Worm (Caenorhabditis elegans) whole organism, L1 larva: ENCODE data around the gene Y49F6B.9.

Experiments
- C16A3.4 ChIP-seq: fragments of 150-350 bp; optimal IDR thresholded peaks from 2 replicates; lab custom pipeline; 2014; ENCODE audit warnings: missing biosample characterization, missing genetic modification characterization
- C34B4.2 ChIP-seq: sonication (generic microtip); optimal IDR thresholded peaks from 2 replicates; lab custom pipeline; 2017; ENCODE audit warnings: mild to moderate bottlenecking, missing genetic modification characterization, missing compliant biosample characterization
- F16B12.6 ChIP-seq: fragments of 150-350 bp; optimal IDR thresholded peaks from 2 replicates; lab custom pipeline; 2014; ENCODE audit warnings: missing biosample characterization, missing genetic modification characterization
- alr-1 ChIP-seq: fragments of 200-800 bp; sonication (Bioruptor generic); optimal IDR thresholded peaks from 2 replicates; lab custom pipeline; 2018; ENCODE audit warnings: borderline replicate concordance, mild to moderate bottlenecking, missing genetic modification characterization, missing compliant biosample characterization
- aly-2 ChIP-seq: fragments of 150-350 bp; optimal IDR thresholded peaks from 2 replicates; lab custom pipeline; 2014; ENCODE audit warnings: missing biosample characterization, missing genetic modification characterization
- ceh-8 ChIP-seq: fragments of 200-800 bp; sonication (Bioruptor generic); optimal IDR thresholded peaks from 2 replicates; lab custom pipeline; 2018; ENCODE audit warnings: mild to moderate bottlenecking, missing genetic modification characterization, moderate library complexity, missing compliant biosample characterization
- ceh-90 ChIP-seq: sonication (generic microtip); optimal IDR thresholded peaks from 2 replicates; lab custom pipeline; 2016; ENCODE audit warnings: missing genetic modification characterization, missing compliant biosample characterization
- ces-1 ChIP-seq: fragments of 150-350 bp; optimal IDR thresholded peaks from 2 replicates; lab custom pipeline; 2014; ENCODE audit warnings: missing biosample characterization, missing genetic modification reagents, missing genetic modification characterization
- efl-1 ChIP-seq, 4 experiments: fragments of 150-350 bp; optimal IDR thresholded peaks in 3 of 4; peaks in 1 of 4; 1 replicate in 1 of 4; 2 replicates in 3 of 4; lab custom pipeline; 2014; ENCODE audit warnings: missing biosample characterization in 2 of 4, missing genetic modification characterization in 2 of 4, missing genetic modification reagents in 2 of 4
- egl-13 ChIP-seq: sonication (generic microtip); optimal IDR thresholded peaks from 2 replicates; lab custom pipeline; 2016; ENCODE audit warnings: missing genotype, missing genetic modification reagents, missing genetic modification characterization, missing compliant biosample characterization
- elt-3 ChIP-seq, 6 experiments: fragments of 150-350 bp in 1 of 6; sonication (generic microtip); optimal IDR thresholded peaks; 2 replicates each; lab custom pipeline; 2017 to 2018; ENCODE audit warnings: missing biosample characterization in 6 of 6, missing genetic modification characterization in 6 of 6, inconsistent platforms in 1 of 6
- fkh-10 ChIP-seq: sonication (generic microtip); optimal IDR thresholded peaks from 2 replicates; lab custom pipeline; 2017; ENCODE audit warnings: missing biosample characterization, missing genetic modification reagents, missing genetic modification characterization
- grh-1 ChIP-seq: fragments of 200-800 bp; sonication (Bioruptor generic); IDR thresholded peaks from 2 replicates; pipeline ENCODE4 v1.3.6; 2022; ENCODE audit warnings: missing genetic modification reagents, missing genetic modification characterization, missing compliant biosample characterization
- jun-1 ChIP-seq: fragments of 150-350 bp; optimal IDR thresholded peaks from 2 replicates; lab custom pipeline; 2014; ENCODE audit warnings: missing biosample characterization, missing genetic modification reagents, missing genetic modification characterization
- lin-13 ChIP-seq: fragments of 150-350 bp; optimal IDR thresholded peaks from 2 replicates; lab custom pipeline; 2014; ENCODE audit warnings: missing biosample characterization, missing genetic modification reagents, missing genetic modification characterization
- lin-15B ChIP-seq: fragments of 150-350 bp; sonication (generic microtip); optimal IDR thresholded peaks from 3 replicates; lab custom pipeline; 2014; ENCODE audit warnings: missing biosample characterization, missing genetic modification characterization
- lin-35 ChIP-seq, 2 experiments: fragments of 150-350 bp; optimal IDR thresholded peaks; 2 replicates each; lab custom pipeline; 2014; ENCODE audit warnings: missing biosample characterization in 2 of 2, missing genetic modification characterization in 2 of 2, missing genetic modification reagents in 2 of 2
- mab-9 ChIP-seq: fragments of 200-800 bp; sonication (Bioruptor generic); IDR thresholded peaks from 2 replicates; pipeline ENCODE4 v1.3.6; 2022; ENCODE audit warnings: missing genetic modification reagents, missing genetic modification characterization, missing compliant biosample characterization
- mdl-1 ChIP-seq, 2 experiments: fragments of 150-350 bp; optimal IDR thresholded peaks; 2 replicates each; lab custom pipeline; 2014 to 2017; ENCODE audit warnings: missing biosample characterization in 2 of 2, missing genetic modification characterization in 2 of 2, inconsistent platforms in 1 of 2
- mep-1 ChIP-seq: fragments of 150-350 bp; optimal IDR thresholded peaks from 2 replicates; lab custom pipeline; 2014; ENCODE audit warnings: missing biosample characterization, missing genetic modification characterization
- nhr-20 ChIP-seq: sonication (generic microtip); optimal IDR thresholded peaks from 2 replicates; lab custom pipeline; 2016; ENCODE audit warnings: mild to moderate bottlenecking, missing genetic modification characterization, missing compliant biosample characterization
- nhr-237 ChIP-seq: fragments of 150-350 bp; optimal IDR thresholded peaks from 2 replicates; lab custom pipeline; 2014; ENCODE audit warnings: missing biosample characterization, missing genetic modification characterization
- nhr-90 ChIP-seq: sonication (generic microtip); optimal IDR thresholded peaks from 2 replicates; lab custom pipeline; 2016; ENCODE audit warnings: mild to moderate bottlenecking, missing genetic modification characterization, missing compliant biosample characterization; ENCODE audit not compliant: poor library complexity
- pag-3 ChIP-seq: sonication (generic microtip); optimal IDR thresholded peaks from 2 replicates; lab custom pipeline; 2017; ENCODE audit warnings: missing genetic modification characterization, mild to moderate bottlenecking, missing compliant biosample characterization, antibody characterized with exemption, borderline replicate concordance; ENCODE audit not compliant: insufficient read depth
- pax-3 ChIP-seq: fragments of 200-800 bp; sonication (Bioruptor generic); optimal IDR thresholded peaks from 2 replicates; lab custom pipeline; 2018; ENCODE audit warnings: mild to moderate bottlenecking, missing genetic modification characterization, moderate library complexity, missing compliant biosample characterization
- pqm-1 ChIP-seq: sonication (generic microtip); optimal IDR thresholded peaks from 3 replicates; lab custom pipeline; 2017; ENCODE audit warnings: missing biosample characterization, missing genetic modification characterization
- sptf-1 ChIP-seq: fragments of 150-350 bp; optimal IDR thresholded peaks from 2 replicates; lab custom pipeline; 2014; ENCODE audit warnings: missing biosample characterization, missing genetic modification characterization
- swsn-7 ChIP-seq: sonication (generic microtip); optimal IDR thresholded peaks from 2 replicates; lab custom pipeline; 2016; ENCODE audit warnings: missing genetic modification characterization, missing compliant biosample characterization
- unc-30 ChIP-seq: sonication (generic microtip); optimal IDR thresholded peaks from 2 replicates; lab custom pipeline; 2017; ENCODE audit warnings: missing biosample characterization, missing genetic modification characterization
- unc-62 ChIP-seq: fragments of 150-350 bp; optimal IDR thresholded peaks from 2 replicates; lab custom pipeline; 2014; ENCODE audit warnings: missing biosample characterization, missing genetic modification reagents, missing genetic modification characterization
- unc-86 ChIP-seq: sonication (generic microtip); optimal IDR thresholded peaks from 2 replicates; lab custom pipeline; 2016; ENCODE audit warnings: missing genetic modification characterization, missing compliant biosample characterization
- zag-1 ChIP-seq: fragments of 150-350 bp; optimal IDR thresholded peaks from 2 replicates; lab custom pipeline; 2014; ENCODE audit warnings: missing biosample characterization, missing genetic modification characterization
- ztf-11 ChIP-seq, 2 experiments: sonication (generic microtip); optimal IDR thresholded peaks; 2 replicates each; lab custom pipeline; 2016 to 2017; ENCODE audit warnings: missing genetic modification characterization in 2 of 2, missing biosample characterization in 1 of 2, missing compliant biosample characterization in 1 of 2

The Y49F6B.9 gene

DNA sequence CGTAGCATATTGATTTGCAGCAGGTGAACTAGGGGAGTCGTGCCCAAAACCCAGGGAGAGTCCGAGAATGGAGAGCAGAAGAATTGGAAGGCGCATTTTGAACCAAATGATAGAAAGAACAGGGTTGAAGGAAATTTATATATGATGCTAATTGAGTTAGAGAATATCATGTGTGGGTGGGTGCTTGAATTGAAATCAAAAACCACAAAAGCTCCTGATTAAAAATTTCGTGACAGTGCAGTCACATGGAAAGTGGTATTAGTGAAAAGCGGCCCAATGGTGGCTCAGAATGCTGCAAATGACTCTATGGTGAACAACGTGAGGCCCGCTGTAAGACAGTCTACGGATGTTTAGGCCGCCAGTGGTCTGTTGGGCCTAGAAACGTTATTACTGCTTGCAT lies 37.6 kb downstream of the Y49F6B.9 start, which contains the start of gene C16C8.8:
TSS of gene C16C8.8 (minus strand) at position 101 of the 400 bp plus-strand sequence.
- TF ChIP-seq swsn-7 (tag; lab: Kevin White, UChicago): no peak
- no peak for TF ChIP-seq lin-35 (GFP tag; optimal IDR thresholded peaks at IDR 0.05; lab: Kevin White, UChicago)
- no peak for TF ChIP-seq sptf-1 (tag; lab: Kevin White, UChicago)
- no peak for TF ChIP-seq jun-1 (tag; lab: Kevin White, UChicago)
- TF ChIP-seq efl-1 (optimal IDR thresholded peaks at IDR 0.05; lab: Kevin White, UChicago): no peak
- no peak for TF ChIP-seq efl-1 (GFP tag; optimal IDR thresholded peaks at IDR 0.05 in 1 of 2; lab: Kevin White, UChicago)

DNA sequence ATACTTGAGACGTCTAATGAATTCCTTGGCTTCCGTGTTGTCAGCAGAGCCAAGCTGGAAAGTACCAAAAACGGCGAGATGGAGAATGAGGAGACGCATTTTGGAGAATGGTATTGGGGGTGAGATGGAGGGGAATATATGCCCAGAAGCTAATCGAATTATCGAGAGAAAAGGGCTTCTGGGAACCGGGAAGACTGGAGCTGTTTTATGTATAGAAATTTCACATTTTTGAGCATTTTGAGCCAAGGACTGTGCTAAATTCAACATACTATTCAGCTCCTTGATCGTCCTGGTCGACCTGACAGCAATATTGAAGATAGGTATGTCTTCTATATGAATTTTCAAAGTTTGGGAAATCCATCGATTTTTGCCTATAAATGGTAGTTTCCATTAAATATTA lies 39.1 kb downstream of the Y49F6B.9 start, which contains the start of gene C16C8.7:
TSS of gene C16C8.7 (minus strand) at position 101 of the 400 bp plus-strand sequence.
- TF ChIP-seq elt-3 (tag; optimal IDR thresholded peaks at IDR 0.05; lab: Kevin White, UChicago) (no peak), aly-2 (tag; lab: Kevin White, UChicago) (no peak), zag-1 (tag; lab: Kevin White, UChicago) (no peak), pag-3 (tag; lab: Kevin White, UChicago) (no peak), nhr-237 (tag; lab: Kevin White, UChicago) (no peak), fkh-10 (GFP tag; lab: Kevin White, UChicago) (no peak), mab-9 (GFP tag; lab: Robert Waterston, UW) (no peak)

DNA sequence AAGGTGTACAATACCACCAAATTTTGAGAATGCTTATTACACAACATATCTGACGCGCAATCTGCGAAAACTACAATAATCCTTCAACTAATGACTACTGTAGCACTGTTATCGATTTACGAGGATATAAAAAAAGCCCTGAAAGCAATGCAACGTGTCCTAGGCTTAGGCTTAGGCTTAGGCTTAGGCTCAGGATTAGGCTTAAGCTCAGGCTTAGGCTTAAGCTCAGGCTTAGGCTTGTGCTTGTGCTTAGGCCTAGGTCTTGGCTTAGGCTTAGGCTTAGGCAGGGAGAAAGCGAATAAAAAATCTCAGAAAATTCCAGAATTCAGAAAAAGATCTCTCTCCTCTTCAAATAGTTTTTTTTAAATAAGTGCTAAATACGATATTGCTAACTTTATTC lies 40.0 kb downstream of the Y49F6B.9 start:
- TF ChIP-seq lin-13 (GFP tag; lab: Kevin White, UChicago): no peak
- no peak for TF ChIP-seq pqm-1 (tag; lab: Kevin White, UChicago)
- TF ChIP-seq unc-62 (GFP tag; lab: Kevin White, UChicago): no peak
- TF ChIP-seq pag-3 (tag; lab: Kevin White, UChicago): no peak
- TF ChIP-seq grh-1 (GFP tag; lab: Robert Waterston, UW): no peak
- no peak for TF ChIP-seq F16B12.6
- TF ChIP-seq C16A3.4 (tag; lab: Kevin White, UChicago): no peak
- no peak for TF ChIP-seq fkh-10 (GFP tag; lab: Kevin White, UChicago)
- no peak for TF ChIP-seq mep-1 (tag; lab: Kevin White, UChicago)
- no peak for TF ChIP-seq aly-2 (tag; lab: Kevin White, UChicago)
- no peak for TF ChIP-seq pax-3
- no peak for TF ChIP-seq efl-1 (optimal IDR thresholded peaks at IDR 0.05; lab: Kevin White, UChicago)
- TF ChIP-seq efl-1 (GFP tag; optimal IDR thresholded peaks at IDR 0.05 in 1 of 2; lab: Kevin White, UChicago): no peak
- no peak for TF ChIP-seq lin-15B (tag; lab: Kevin White, UChicago)
- TF ChIP-seq, all 84 proteins: peak for 0

DNA sequence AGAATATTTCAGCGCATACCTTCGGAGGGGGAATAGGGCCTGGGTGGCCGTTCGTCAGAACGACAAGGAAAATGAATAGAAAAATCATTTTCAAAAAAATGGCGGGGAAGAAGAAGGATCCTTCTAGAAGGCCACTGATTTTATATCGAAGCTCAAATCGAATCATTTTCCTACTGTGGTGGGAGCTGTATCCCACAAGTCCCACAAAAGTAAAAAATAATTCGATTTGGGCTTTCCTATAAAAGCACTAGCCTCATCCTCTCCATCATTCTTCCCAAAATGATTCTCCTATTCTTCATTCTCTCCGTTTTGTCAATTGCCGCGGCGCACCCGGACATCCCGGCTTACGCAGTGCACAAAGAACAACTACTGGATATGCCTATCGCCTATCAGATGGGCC lies 41.0 kb downstream of the Y49F6B.9 start, which contains the start of the genes C16C8.26 and C16C8.19:
TSS of gene C16C8.26 (minus strand) at position 101 of the 400 bp plus-strand sequence.
TSS of gene C16C8.19 (plus strand) at position 279 of the 400 bp plus-strand sequence.
- no peak for TF ChIP-seq ceh-90 (tag; lab: Kevin White, UChicago)
- TF ChIP-seq mdl-1 (tag; optimal IDR thresholded peaks at IDR 0.05; lab: Kevin White, UChicago): no peak
- TF ChIP-seq F16B12.6: no peak
- TF ChIP-seq pag-3 (tag; lab: Kevin White, UChicago): no peak
- TF ChIP-seq unc-86 (tag; lab: Kevin White, UChicago): no peak
- no peak for TF ChIP-seq alr-1 (tag; lab: Kevin White, UChicago)

DNA sequence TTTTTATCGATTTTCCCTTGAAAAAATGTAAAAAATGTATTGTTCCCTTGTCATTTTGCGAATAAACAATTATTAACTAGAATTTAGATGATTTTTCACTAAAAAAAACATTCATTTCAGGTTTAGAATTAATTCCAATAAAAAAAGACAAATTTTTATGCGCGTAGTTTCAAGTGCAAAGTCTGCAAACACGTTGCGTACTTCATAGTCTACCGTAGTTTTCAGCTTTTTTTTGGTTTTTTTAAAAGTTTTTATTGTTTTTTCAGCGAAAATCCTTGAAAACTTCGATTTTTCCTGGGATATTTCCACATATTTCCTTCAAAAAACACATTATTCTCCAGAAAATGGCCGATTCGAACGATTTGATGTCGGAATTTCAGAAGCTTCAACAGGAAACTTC lies 45.7 kb downstream of the Y49F6B.9 start, which contains the start of gene C16C8.11:
TSS of gene C16C8.11 (plus strand) at position 188 of the 400 bp plus-strand sequence.
- TF ChIP-seq egl-13 (tag; lab: Kevin White, UChicago) (no peak), nhr-20 (tag; lab: Kevin White, UChicago) (no peak), mab-9 (GFP tag; lab: Robert Waterston, UW) (no peak), C34B4.2 (tag; lab: Kevin White, UChicago) (no peak), pqm-1 (tag; lab: Kevin White, UChicago) (no peak), grh-1 (GFP tag; lab: Robert Waterston, UW) (no peak), zag-1 (tag; lab: Kevin White, UChicago) (no peak), pag-3 (tag; lab: Kevin White, UChicago) (no peak), unc-30 (no peak), nhr-90 (tag; lab: Kevin White, UChicago) (no peak), ces-1 (GFP tag; lab: Kevin White, UChicago) (no peak), ztf-11 (tag; optimal IDR thresholded peaks at IDR 0.05; lab: Kevin White, UChicago) (no peak), nhr-237 (tag; lab: Kevin White, UChicago) (no peak), ceh-8 (GFP tag; lab: Kevin White, UChicago) (no peak)
